Fruit fly (Drosophila melanogaster): ENCODE results near the gene Krn.

The Krn gene

dm6 chr3L:17610896-17611711, 43.0 kb downstream of the Krn start (continued):
- TF ChIP-seq dsx (GFP tag; optimal IDR thresholded peaks at IDR 0.05; ENCODE audit: poor library complexity, severe bottlenecking), result peak; percentile 50
- TF ChIP-seq Hr4 (GFP tag; optimal IDR thresholded peaks at IDR 0.05), result peak; percentile 95
- no peak for TF ChIP-seq fkh (GFP tag; optimal IDR thresholded peaks at IDR 0.05)
- peak; percentile 94 for TF ChIP-seq net (GFP tag; optimal IDR thresholded peaks at IDR 0.05)
- TF ChIP-seq fd59A (GFP tag; optimal IDR thresholded peaks at IDR 0.05), result peak; percentile 69
- TF ChIP-seq CG6276 (GFP tag; optimal IDR thresholded peaks at IDR 0.05), result peak; percentile 96
- peak; percentile 92 for TF ChIP-seq Sox102F (GFP tag; optimal IDR thresholded peaks at IDR 0.05)
- peak; percentile 89 for TF ChIP-seq CG8632 (GFP tag; optimal IDR thresholded peaks at IDR 0.05)
- TF ChIP-seq vri (GFP tag; optimal IDR thresholded peaks at IDR 0.05), result peak; percentile 63
- peak; percentile 81 for TF ChIP-seq Sox15 (GFP tag; optimal IDR thresholded peaks at IDR 0.05)

- peak; percentile 55 for TF ChIP-seq vri (GFP tag; optimal IDR thresholded peaks at IDR 0.05)
- TF ChIP-seq Lpt (GFP tag; optimal IDR thresholded peaks at IDR 0.05), result no peak
- peak; percentile 79 for TF ChIP-seq svp (GFP tag)
- no peak for TF ChIP-seq Sox14 (GFP tag; optimal IDR thresholded peaks at IDR 0.05)
- no peak for TF ChIP-seq fd85E (GFP tag; optimal IDR thresholded peaks at IDR 0.05)
- TF ChIP-seq CG32006 (GFP tag; optimal IDR thresholded peaks at IDR 0.05), result no peak
Observed at dm6 chr3L:17609068-17609382, 45.1 kb downstream of the Krn start.

- TF ChIP-seq eg (GFP tag; IDR thresholded peaks at IDR 0.05) (0 out of 3 replicates have a peak, but pooled peaks have one; percentile 14), fd59A (GFP tag; optimal IDR thresholded peaks at IDR 0.05) (no peak), svp (GFP tag) (peak; percentile 90), CG6854 (GFP tag; optimal IDR thresholded peaks at IDR 0.05) (no peak), CG6792 (GFP tag; optimal IDR thresholded peaks at IDR 0.05) (peak; percentile 42), Hr39 (GFP tag; optimal IDR thresholded peaks at IDR 0.05) (peak; percentile 85), CG10669 (GFP tag; optimal IDR thresholded peaks at IDR 0.05) (no peak), CG9139 (GFP tag; optimal IDR thresholded peaks at IDR 0.05) (no peak), fkh (GFP tag; optimal IDR thresholded peaks at IDR 0.05) (no peak), Smox (GFP tag; optimal IDR thresholded peaks at IDR 0.05) (no peak), Eip75B (GFP tag; optimal IDR thresholded peaks at IDR 0.05) (peak; percentile 57), CG15336 (GFP tag; IDR thresholded peaks at IDR 0.05) (peak; percentile 39; the same call in 1 of the 2 replicates), CG8119 (GFP tag; IDR thresholded peaks at IDR 0.05) (peak; percentile 49; the same call in 1 of the 3 replicates), CG11294 (GFP tag; IDR thresholded peaks at IDR 0.05) (no peak; the same call in 1 of the 2 replicates), Sox15 (GFP tag; optimal IDR thresholded peaks at IDR 0.05) (peak; percentile 55), acj6 (GFP tag; optimal IDR thresholded peaks at IDR 0.05) (peak; percentile 62), CG6276 (GFP tag; optimal IDR thresholded peaks at IDR 0.05) (peak; percentile 68), CG3919 (GFP tag; optimal IDR thresholded peaks at IDR 0.05) (peak; percentile 79), CG11902 (GFP tag; optimal IDR thresholded peaks at IDR 0.05) (peak; percentile 50), Hr4 (GFP tag; optimal IDR thresholded peaks at IDR 0.05) (peak; percentile 83), CG16779 (tag; optimal IDR thresholded peaks at IDR 0.05) (no peak), Sox102F (GFP tag; optimal IDR thresholded peaks at IDR 0.05) (peak; percentile 75), esn (GFP tag; optimal IDR thresholded peaks at IDR 0.05) (peak; percentile 85), fd85E (GFP tag; optimal IDR thresholded peaks at IDR 0.05) (peak; percentile 42), vri (GFP tag; optimal IDR thresholded peaks at IDR 0.05) (no peak), cyc (GFP tag; optimal IDR thresholded peaks at IDR 0.05) (peak; percentile 85), dac (GFP tag; optimal IDR thresholded peaks at IDR 0.05) (peak; percentile 50), CG8632 (GFP tag; optimal IDR thresholded peaks at IDR 0.05) (peak; percentile 12), achi (GFP tag; optimal IDR thresholded peaks at IDR 0.05) (peak; percentile 61), CG6808 (GFP tag; optimal IDR thresholded peaks at IDR 0.05) (no peak), salr (GFP tag; optimal IDR thresholded peaks at IDR 0.05) (peak in 1 of 2 experiments; percentile 73), CG34406 (GFP tag; optimal IDR thresholded peaks at IDR 0.05) (peak; percentile 60), Met (GFP tag; optimal IDR thresholded peaks at IDR 0.05) (peak; percentile 84), CG10631 (GFP tag; optimal IDR thresholded peaks at IDR 0.05) (peak; percentile 68), pdm3 (GFP tag; optimal IDR thresholded peaks at IDR 0.05) (peak; percentile 76), CG4318 (GFP tag; optimal IDR thresholded peaks at IDR 0.05) (peak; percentile 77), CG8319 (GFP tag; optimal IDR thresholded peaks at IDR 0.05) (peak; percentile 30), dsx (GFP tag; optimal IDR thresholded peaks at IDR 0.05; ENCODE audit: poor library complexity, severe bottlenecking) (no peak)
Observed at dm6 chr3L:17608185-17609067, 45.7 kb downstream of the Krn start.
